Fruit fly (Drosophila melanogaster): ENCODE data around the gene CG46280.

dm6 chr3R:12998234-12998591, 32.2 kb downstream of the CG46280 start:
- TF ChIP-seq CTCF (optimal IDR thresholded peaks at IDR 0.05) (no peak), CG8478 (optimal IDR thresholded peaks at IDR 0.05) (no peak)
